Worm (Caenorhabditis elegans) whole organism, L3 larva: ENCODE measurements around the gene C23H3.9.

Experiments used
- R02D3.7 ChIP-seq: fragments of 150-350 bp; optimal IDR thresholded peaks from 2 replicates; lab custom pipeline; 2014; ENCODE audit warnings: missing biosample characterization, missing genetic modification characterization
- ZK546.5 ChIP-seq: sonication (generic microtip); optimal IDR thresholded peaks from 2 replicates; lab custom pipeline; 2017; ENCODE audit warnings: missing biosample characterization, missing genetic modification characterization
- aly-2 ChIP-seq: fragments of 150-350 bp; optimal IDR thresholded peaks from 2 replicates; lab custom pipeline; 2014; ENCODE audit warnings: missing biosample characterization, missing genetic modification characterization
- ama-1 ChIP-seq: fragments of 150-350 bp; optimal IDR thresholded peaks from 2 replicates; lab custom pipeline; 2018
- ceh-16 ChIP-seq: sonication (generic microtip); optimal IDR thresholded peaks from 2 replicates; lab custom pipeline; 2017; ENCODE audit warnings: missing biosample characterization, missing genetic modification characterization
- ceh-28 ChIP-seq: fragments of 150-350 bp; optimal IDR thresholded peaks from 2 replicates; lab custom pipeline; 2014; ENCODE audit warnings: missing biosample characterization, missing genetic modification reagents, missing genetic modification characterization
- ceh-82 ChIP-seq: fragments of 150-350 bp; optimal IDR thresholded peaks from 2 replicates; lab custom pipeline; 2014; ENCODE audit warnings: missing biosample characterization, missing genetic modification characterization
- ceh-9 ChIP-seq: sonication (generic microtip); optimal IDR thresholded peaks from 2 replicates; lab custom pipeline; 2018; ENCODE audit warnings: missing biosample characterization, missing genetic modification characterization
- daf-12 ChIP-seq: fragments of 150-350 bp; optimal IDR thresholded peaks from 2 replicates; lab custom pipeline; 2014; ENCODE audit warnings: missing biosample characterization, missing genetic modification reagents, missing genetic modification characterization
- egl-27 ChIP-seq: sonication (generic microtip); optimal IDR thresholded peaks from 4 replicates; lab custom pipeline; 2017; ENCODE audit warnings: missing biosample characterization, missing genetic modification reagents, missing genetic modification characterization
- egl-5 ChIP-seq: fragments of 150-350 bp; optimal IDR thresholded peaks from 2 replicates; lab custom pipeline; 2017; ENCODE audit warnings: missing biosample characterization, missing genetic modification reagents, missing genetic modification characterization, inconsistent platforms
- elt-1 ChIP-seq: fragments of 150-350 bp; optimal IDR thresholded peaks from 2 replicates; lab custom pipeline; 2014; ENCODE audit warnings: missing biosample characterization, missing genetic modification characterization
- elt-2 ChIP-seq: sonication (generic microtip); optimal IDR thresholded peaks from 2 replicates; lab custom pipeline; 2016; ENCODE audit warnings: missing genetic modification reagents, mild to moderate bottlenecking, missing genetic modification characterization, missing compliant biosample characterization
- elt-3 ChIP-seq, 3 experiments: fragments of 150-350 bp in 1 of 3; sonication (generic microtip) in 2 of 3; optimal IDR thresholded peaks; 2 replicates in 2 of 3; 4 replicates in 1 of 3; lab custom pipeline; 2014 to 2017; ENCODE audit warnings: missing biosample characterization in 3 of 3, missing genetic modification characterization in 3 of 3
- eor-1 ChIP-seq, 2 experiments: fragments of 150-350 bp; optimal IDR thresholded peaks; 2 replicates each; lab custom pipeline; 2014 to 2018; ENCODE audit warnings: missing biosample characterization in 2 of 2, missing genetic modification characterization in 2 of 2
- fkh-10 ChIP-seq: sonication (generic microtip); optimal IDR thresholded peaks from 2 replicates; lab custom pipeline; 2017; ENCODE audit warnings: missing biosample characterization, missing genetic modification reagents, missing genetic modification characterization
- fkh-2 ChIP-seq: fragments of 150-350 bp; optimal IDR thresholded peaks from 2 replicates; lab custom pipeline; 2014; ENCODE audit warnings: missing biosample characterization, missing genetic modification reagents, missing genetic modification characterization
- fos-1 ChIP-seq: fragments of 150-350 bp; optimal IDR thresholded peaks from 2 replicates; lab custom pipeline; 2014; ENCODE audit warnings: missing biosample characterization, missing genetic modification characterization
- hmg-11 ChIP-seq: sonication (generic microtip); optimal IDR thresholded peaks from 2 replicates; lab custom pipeline; 2016; ENCODE audit warnings: missing genetic modification characterization, missing compliant biosample characterization
- jun-1 ChIP-seq: fragments of 150-350 bp; optimal IDR thresholded peaks from 2 replicates; lab custom pipeline; 2014; ENCODE audit warnings: missing biosample characterization, missing genetic modification reagents, missing genetic modification characterization
- lin-15B ChIP-seq: fragments of 150-350 bp; optimal IDR thresholded peaks from 2 replicates; lab custom pipeline; 2014; ENCODE audit warnings: missing biosample characterization, missing genetic modification characterization
- lin-39 ChIP-seq: fragments of 150-350 bp; optimal IDR thresholded peaks from 2 replicates; lab custom pipeline; 2018; ENCODE audit warnings: missing biosample characterization, missing genetic modification reagents, missing genetic modification characterization
- lsy-12 ChIP-seq: sonication (generic microtip); optimal IDR thresholded peaks from 2 replicates; lab custom pipeline; 2016; ENCODE audit warnings: mild to moderate bottlenecking, missing genetic modification characterization, missing compliant biosample characterization
- mdl-1 ChIP-seq: fragments of 150-350 bp; optimal IDR thresholded peaks from 2 replicates; lab custom pipeline; 2014; ENCODE audit warnings: missing biosample characterization, missing genetic modification characterization
- mml-1 ChIP-seq: fragments of 150-350 bp; sonication (generic microtip); optimal IDR thresholded peaks from 3 replicates; lab custom pipeline; 2014; ENCODE audit warnings: missing biosample characterization, missing genetic modification characterization
- nfya-1 ChIP-seq: sonication (generic microtip); optimal IDR thresholded peaks from 2 replicates; lab custom pipeline; 2017; ENCODE audit warnings: missing genetic modification characterization, mild to moderate bottlenecking, missing compliant biosample characterization, antibody characterized with exemption, moderate library complexity; ENCODE audit not compliant: insufficient read depth
- nhr-11 ChIP-seq: fragments of 150-350 bp; optimal IDR thresholded peaks from 2 replicates; lab custom pipeline; 2014; ENCODE audit warnings: missing biosample characterization, missing genetic modification characterization
- nhr-12 ChIP-seq: fragments of 150-350 bp; optimal IDR thresholded peaks from 2 replicates; lab custom pipeline; 2014; ENCODE audit warnings: missing biosample characterization, missing genetic modification characterization
- nhr-23 ChIP-seq: fragments of 150-350 bp; optimal IDR thresholded peaks from 2 replicates; lab custom pipeline; 2014; ENCODE audit warnings: missing biosample characterization, missing genetic modification reagents, missing genetic modification characterization
- nhr-237 ChIP-seq: fragments of 150-350 bp; optimal IDR thresholded peaks from 2 replicates; lab custom pipeline; 2014; ENCODE audit warnings: missing biosample characterization, missing genetic modification characterization
- nhr-25 ChIP-seq: sonication (generic microtip); optimal IDR thresholded peaks from 2 replicates; lab custom pipeline; 2017; ENCODE audit warnings: missing biosample characterization, missing genetic modification characterization
- nhr-28 ChIP-seq: fragments of 150-350 bp; optimal IDR thresholded peaks from 2 replicates; lab custom pipeline; 2014; ENCODE audit warnings: missing biosample characterization, missing genetic modification characterization
- nhr-43 ChIP-seq: sonication (generic microtip); optimal IDR thresholded peaks from 2 replicates; lab custom pipeline; 2016; ENCODE audit warnings: mild to moderate bottlenecking, missing genetic modification characterization, missing compliant biosample characterization; ENCODE audit not compliant: poor library complexity, severe bottlenecking
- nhr-67 ChIP-seq: fragments of 150-350 bp; optimal IDR thresholded peaks from 2 replicates; lab custom pipeline; 2014; ENCODE audit warnings: missing biosample characterization, missing genetic modification characterization
- nhr-76 ChIP-seq: fragments of 150-350 bp; sonication (generic microtip); optimal IDR thresholded peaks from 5 replicates; lab custom pipeline; 2014; ENCODE audit warnings: missing biosample characterization, missing genetic modification characterization
- nhr-77 ChIP-seq: fragments of 150-350 bp; optimal IDR thresholded peaks from 2 replicates; lab custom pipeline; 2014; ENCODE audit warnings: missing biosample characterization, missing genetic modification characterization
- pha-4 ChIP-seq: fragments of 150-350 bp; optimal IDR thresholded peaks from 2 replicates; lab custom pipeline; 2014; ENCODE audit warnings: missing biosample characterization, missing genetic modification reagents, missing genetic modification characterization
- pqm-1 ChIP-seq: fragments of 150-350 bp; optimal IDR thresholded peaks from 2 replicates; lab custom pipeline; 2017; ENCODE audit warnings: missing biosample characterization, missing genetic modification characterization, inconsistent platforms
- sea-2 ChIP-seq: fragments of 150-350 bp; sonication (generic microtip); optimal IDR thresholded peaks from 4 replicates; lab custom pipeline; 2014; ENCODE audit warnings: missing biosample characterization, missing genetic modification reagents, missing genetic modification characterization
- skn-1 ChIP-seq: fragments of 150-350 bp; optimal IDR thresholded peaks from 2 replicates; lab custom pipeline; 2014; ENCODE audit warnings: missing biosample characterization, missing genetic modification characterization
- snpc-4 ChIP-seq: fragments of 150-350 bp; optimal IDR thresholded peaks from 2 replicates; lab custom pipeline; 2014; ENCODE audit warnings: missing biosample characterization, missing genetic modification characterization
- tbx-2 ChIP-seq: sonication (generic microtip); optimal IDR thresholded peaks from 2 replicates; lab custom pipeline; 2016; ENCODE audit warnings: mild to moderate bottlenecking, missing genetic modification characterization, missing compliant biosample characterization
- unc-39 ChIP-seq: sonication (generic microtip); optimal IDR thresholded peaks from 4 replicates; lab custom pipeline; 2017; ENCODE audit warnings: missing biosample characterization, missing genetic modification characterization
- unc-62 ChIP-seq: fragments of 150-350 bp; sonication (generic microtip); optimal IDR thresholded peaks from 4 replicates; lab custom pipeline; 2014; ENCODE audit warnings: missing biosample characterization, missing genetic modification reagents, missing genetic modification characterization
- zag-1 ChIP-seq: fragments of 150-350 bp; optimal IDR thresholded peaks from 2 replicates; lab custom pipeline; 2014; ENCODE audit warnings: missing biosample characterization, missing genetic modification characterization
- ztf-11 ChIP-seq: fragments of 150-350 bp; optimal IDR thresholded peaks from 2 replicates; lab custom pipeline; 2014; ENCODE audit warnings: missing biosample characterization, missing genetic modification characterization
- ztf-4 ChIP-seq: fragments of 150-350 bp; optimal IDR thresholded peaks from 2 replicates; lab custom pipeline; 2014; ENCODE audit warnings: missing biosample characterization, missing genetic modification characterization

The C23H3.9 gene

DNA sequence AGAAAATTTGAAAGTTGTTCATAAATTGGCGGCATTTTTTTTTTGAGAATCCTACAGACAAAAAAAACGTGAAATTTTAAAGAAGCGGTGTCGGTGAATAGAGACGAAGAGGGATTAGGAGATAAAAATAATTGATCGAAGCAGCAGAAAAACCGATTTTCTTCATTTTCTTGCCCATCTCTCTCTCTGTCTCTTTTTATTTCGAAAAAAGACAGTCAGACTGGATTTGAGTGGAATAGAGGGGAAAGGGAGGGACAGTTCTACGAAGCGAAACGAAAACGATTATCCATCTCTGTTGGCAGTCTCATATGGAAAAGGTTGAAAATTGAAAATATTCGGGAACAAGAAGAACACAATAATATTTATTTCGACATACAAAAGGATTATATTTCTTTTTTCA, 49.5 kb downstream of the C23H3.9 start:
- no peak for TF ChIP-seq ceh-16 (tag; lab: Kevin White, UChicago)
- no peak for TF ChIP-seq elt-2
- peak; percentile 45 for TF ChIP-seq nhr-25 (tag; lab: Kevin White, UChicago)
- no peak for TF ChIP-seq ceh-82 (tag; lab: Kevin White, UChicago)
- no peak for TF ChIP-seq nhr-11 (tag; lab: Kevin White, UChicago)
- TF ChIP-seq zag-1 (tag; lab: Kevin White, UChicago), result no peak
- TF ChIP-seq, all 47 proteins: peak for 1

DNA sequence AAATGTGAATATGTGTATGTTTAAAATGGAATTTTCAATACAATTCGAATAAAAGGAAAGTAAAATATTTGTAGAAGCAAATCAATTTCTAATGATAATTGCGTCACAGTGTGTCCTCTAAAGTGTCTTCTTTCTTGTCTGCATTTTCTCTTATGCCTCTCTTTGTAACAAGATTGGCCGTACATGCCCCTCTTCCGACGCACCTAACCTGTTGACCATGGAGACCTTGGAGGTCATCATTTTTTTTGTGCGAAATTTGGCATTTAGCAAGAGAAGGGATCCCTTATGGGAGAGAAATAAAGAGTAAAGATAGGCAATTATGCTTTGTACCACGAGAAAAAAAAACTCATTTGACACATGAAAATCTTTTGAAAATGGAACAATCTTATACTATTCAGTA, 50.8 kb downstream of the C23H3.9 start, which contains the start of gene F23F1.4:
TSS of gene F23F1.4 (minus strand) at position 141 of the 400 bp plus-strand sequence.
- TF ChIP-seq nhr-25 (tag; lab: Kevin White, UChicago), result peak; percentile 62
- TF ChIP-seq pha-4 (tag; lab: Kevin White, UChicago), result no peak

DNA sequence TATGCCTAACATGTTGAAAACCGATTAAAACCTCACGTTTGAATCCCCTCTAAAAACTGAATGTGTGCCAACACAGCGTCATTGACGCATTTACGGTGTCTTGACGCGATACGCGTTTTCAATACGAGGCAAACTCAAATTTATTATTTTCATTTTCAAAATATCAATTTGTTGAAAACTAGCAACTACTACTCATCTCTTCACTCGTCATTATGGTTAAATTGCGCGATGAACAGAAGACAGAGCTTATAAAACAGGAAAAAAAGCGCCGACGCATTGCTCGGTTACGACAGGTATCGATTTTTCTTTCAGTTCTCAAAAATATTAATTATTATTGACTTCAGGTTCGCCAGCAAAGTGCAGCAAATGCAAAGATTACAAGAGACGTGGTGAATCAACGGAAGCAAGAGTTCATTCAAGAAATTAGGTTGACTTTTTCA, 54.5 kb downstream of the C23H3.9 start, which contains the start of gene enee-1:
TSS of gene enee-1 (plus strand) at position 108 of the 440 bp plus-strand sequence.
- TF ChIP-seq ztf-4 (tag; lab: Kevin White, UChicago), result peak; percentile 79
- TF ChIP-seq eor-1 (tag; optimal IDR thresholded peaks at IDR 0.05; lab: Kevin White, UChicago), result no peak
- peak; percentile 74 for TF ChIP-seq snpc-4 (tag; lab: Kevin White, UChicago)
- TF ChIP-seq hmg-11, result peak; percentile 0
- TF ChIP-seq tbx-2 (tag; lab: Kevin White, UChicago), result peak; percentile 82
- peak; percentile 59 for TF ChIP-seq R02D3.7 (tag; lab: Kevin White, UChicago)
- peak; percentile 42 for TF ChIP-seq elt-2
- peak; percentile 73 for TF ChIP-seq egl-5 (tag; lab: Kevin White, UChicago)
- peak; percentile 65 for TF ChIP-seq skn-1 (tag; lab: Kevin White, UChicago)
- TF ChIP-seq ama-1, result peak; percentile 97
- TF ChIP-seq sea-2 (GFP tag; lab: Kevin White, UChicago), result no peak
- no peak for TF ChIP-seq aly-2
- TF ChIP-seq fkh-10 (GFP tag; lab: Kevin White, UChicago), result peak; percentile 16
- no peak for TF ChIP-seq elt-1
- peak; percentile 93 for TF ChIP-seq pha-4 (tag; lab: Kevin White, UChicago)
- TF ChIP-seq daf-12, result no peak
- TF ChIP-seq mml-1, result no peak
- no peak for TF ChIP-seq fkh-2 (tag; lab: Kevin White, UChicago)
- no peak for TF ChIP-seq ceh-82 (tag; lab: Kevin White, UChicago)
- TF ChIP-seq nhr-11 (tag; lab: Kevin White, UChicago), result no peak
- TF ChIP-seq ceh-16 (tag; lab: Kevin White, UChicago), result no peak
- TF ChIP-seq nhr-12 (tag; lab: Kevin White, UChicago), result no peak
- no peak for TF ChIP-seq nhr-76 (tag; lab: Kevin White, UChicago)
- peak; percentile 89 for TF ChIP-seq nhr-25 (tag; lab: Kevin White, UChicago)
- peak; percentile 91 for TF ChIP-seq nhr-43
- no peak for TF ChIP-seq ZK546.5
- peak; percentile 90 for TF ChIP-seq nfya-1 (tag; lab: Kevin White, UChicago)
- peak; percentile 80 for TF ChIP-seq ceh-28 (tag; lab: Kevin White, UChicago)
- TF ChIP-seq unc-62 (GFP tag; lab: Kevin White, UChicago), result no peak
- no peak for TF ChIP-seq unc-39 (tag; lab: Kevin White, UChicago)
- TF ChIP-seq nhr-237 (tag; lab: Kevin White, UChicago), result no peak
- no peak for TF ChIP-seq nhr-67 (tag; lab: Kevin White, UChicago)
- peak; percentile 77 for TF ChIP-seq lsy-12 (tag; lab: Kevin White, UChicago)
- TF ChIP-seq elt-3 (tag; optimal IDR thresholded peaks at IDR 0.05; lab: Kevin White, UChicago), result no peak
- peak; percentile 34 for TF ChIP-seq nhr-77 (tag; lab: Kevin White, UChicago)
- TF ChIP-seq nhr-28, result no peak
- no peak for TF ChIP-seq zag-1 (tag; lab: Kevin White, UChicago)
- no peak for TF ChIP-seq ceh-9 (tag; lab: Kevin White, UChicago)
- peak; percentile 46 for TF ChIP-seq pqm-1 (tag; lab: Kevin White, UChicago)
- peak; percentile 49 for TF ChIP-seq fos-1 (tag; lab: Kevin White, UChicago)
- TF ChIP-seq lin-15B (tag; lab: Kevin White, UChicago), result peak; percentile 90
- peak; percentile 8 for TF ChIP-seq ztf-11 (tag; lab: Kevin White, UChicago)
- no peak for TF ChIP-seq egl-27 (tag; lab: Kevin White, UChicago)
- peak; percentile 81 for TF ChIP-seq lin-39
- TF ChIP-seq nhr-23 (tag; lab: Kevin White, UChicago), result peak; percentile 93
- peak; percentile 38 for TF ChIP-seq jun-1 (tag; lab: Kevin White, UChicago)
- no peak for TF ChIP-seq mdl-1 (tag; lab: Kevin White, UChicago)
